Fruit fly (Drosophila melanogaster) S2 (cell line): ENCODE results near the gene Rpt4.

Experiments used
- CG8478 ChIP-seq: fragments of >200 bp; optimal IDR thresholded peaks from 2 replicates; lab custom pipeline; 2018
- CTCF ChIP-seq, 2 experiments: fragments of >200 bp; optimal IDR thresholded peaks; 2 replicates each; lab custom pipeline; 2018

DNA sequence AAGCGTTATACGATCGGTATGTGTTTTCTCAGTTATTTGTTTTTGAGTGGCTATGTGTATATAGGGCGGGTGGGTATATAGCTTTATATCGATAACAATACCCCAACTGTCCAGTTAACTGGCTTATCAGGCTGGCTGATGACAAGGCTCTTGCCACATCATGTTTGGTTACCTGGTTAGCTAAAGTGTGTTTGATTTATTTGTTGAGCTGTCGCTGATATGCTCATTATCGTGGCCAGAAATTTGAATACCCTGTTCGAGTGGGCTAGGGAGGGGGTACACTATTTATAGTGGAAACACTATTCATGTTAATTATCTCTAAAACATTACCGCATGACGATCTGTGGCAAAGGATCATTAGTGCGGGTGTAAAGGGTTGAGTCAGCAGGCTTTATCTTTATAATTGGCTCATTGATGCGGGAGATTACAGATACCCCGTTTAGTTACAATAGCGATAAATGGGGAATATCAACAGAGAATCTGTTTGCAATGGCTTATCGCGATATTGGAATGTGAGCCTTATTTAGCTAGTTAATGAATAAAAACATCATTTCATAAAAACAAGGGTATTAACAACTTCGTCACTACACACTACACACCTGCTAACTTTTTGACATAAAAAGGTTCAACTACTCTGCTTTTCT lies 38.0 kb downstream of the Rpt4 start:
- TF ChIP-seq CG8478 (lab: Kevin White, UChicago) (no peak), CTCF (optimal IDR thresholded peaks at IDR 0.05; lab: Kevin White, UChicago) (no peak)
